Worm (Caenorhabditis elegans) whole organism, L2 larva: ENCODE data around the gene B0228.6.

Experiments
- C34F6.9 ChIP-seq: fragments of 150-350 bp; optimal IDR thresholded peaks from 2 replicates; lab custom pipeline; 2014; ENCODE audit warnings: missing biosample characterization, missing genetic modification characterization
- F13H6.1 ChIP-seq: sonication (generic microtip); optimal IDR thresholded peaks from 2 replicates; lab custom pipeline; 2016; ENCODE audit warnings: missing genetic modification characterization, missing compliant biosample characterization
- R02D3.7 ChIP-seq: fragments of 150-350 bp; optimal IDR thresholded peaks from 2 replicates; lab custom pipeline; 2014; ENCODE audit warnings: missing biosample characterization, missing genetic modification characterization
- Y55F3AM.14 ChIP-seq: fragments of 200-800 bp; sonication (Bioruptor generic); optimal IDR thresholded peaks from 2 replicates; lab custom pipeline; 2018; ENCODE audit warnings: mild to moderate bottlenecking, missing genetic modification characterization, missing compliant biosample characterization
- alr-1 ChIP-seq: fragments of 150-350 bp; optimal IDR thresholded peaks from 2 replicates; lab custom pipeline; 2014; ENCODE audit warnings: missing biosample characterization, missing genetic modification characterization
- ama-1 ChIP-seq: fragments of 150-350 bp; optimal IDR thresholded peaks from 2 replicates; lab custom pipeline; 2018; ENCODE audit warnings: inconsistent platforms
- blmp-1 ChIP-seq: sonication (generic microtip); optimal IDR thresholded peaks from 2 replicates; lab custom pipeline; 2017; ENCODE audit warnings: missing genetic modification characterization, mild to moderate bottlenecking, missing compliant biosample characterization, antibody characterized with exemption, moderate library complexity; ENCODE audit not compliant: insufficient read depth
- ceh-16 ChIP-seq: fragments of 150-350 bp; optimal IDR thresholded peaks from 2 replicates; lab custom pipeline; 2014; ENCODE audit warnings: missing biosample characterization, missing genetic modification characterization
- ceh-82 ChIP-seq: fragments of 150-350 bp; optimal IDR thresholded peaks from 2 replicates; lab custom pipeline; 2014; ENCODE audit warnings: missing biosample characterization, missing genetic modification characterization
- crh-2 ChIP-seq: sonication (generic microtip); optimal IDR thresholded peaks from 2 replicates; lab custom pipeline; 2017; ENCODE audit warnings: missing biosample characterization, missing genetic modification characterization
- dmd-4 ChIP-seq: sonication (generic microtip); optimal IDR thresholded peaks from 2 replicates; lab custom pipeline; 2017; ENCODE audit warnings: missing biosample characterization, missing genetic modification characterization
- egl-27 ChIP-seq: sonication (generic microtip); optimal IDR thresholded peaks from 3 replicates; lab custom pipeline; 2017; ENCODE audit warnings: missing biosample characterization, missing genetic modification reagents, missing genetic modification characterization
- fos-1 ChIP-seq: fragments of 150-350 bp; optimal IDR thresholded peaks from 2 replicates; lab custom pipeline; 2014; ENCODE audit warnings: missing biosample characterization, missing genetic modification characterization
- gmeb-1 ChIP-seq: fragments of 150-350 bp; optimal IDR thresholded peaks from 2 replicates; lab custom pipeline; 2014; ENCODE audit warnings: missing biosample characterization, missing genetic modification characterization
- lin-11 ChIP-seq: fragments of 150-350 bp; sonication (generic microtip); optimal IDR thresholded peaks from 2 replicates; lab custom pipeline; 2014; ENCODE audit warnings: missing biosample characterization, missing genetic modification characterization, inconsistent platforms, mixed read lengths
- lin-39 ChIP-seq: fragments of 150-350 bp; optimal IDR thresholded peaks from 2 replicates; lab custom pipeline; 2014; ENCODE audit warnings: missing biosample characterization, missing genetic modification reagents, missing genetic modification characterization
- lsy-2 ChIP-seq, 2 experiments: fragments of 150-350 bp in 1 of 2; sonication (generic microtip) in 1 of 2; optimal IDR thresholded peaks; 2 replicates each; lab custom pipeline; 2014 to 2017; ENCODE audit warnings: missing biosample characterization in 2 of 2, missing genetic modification characterization in 2 of 2
- mab-5 ChIP-seq: fragments of 150-350 bp; optimal IDR thresholded peaks from 2 replicates; lab custom pipeline; 2014; ENCODE audit warnings: missing biosample characterization, missing genetic modification characterization
- mbf-1 ChIP-seq: sonication (generic microtip); optimal IDR thresholded peaks from 2 replicates; lab custom pipeline; 2017; ENCODE audit warnings: missing biosample characterization, missing genetic modification characterization
- mdl-1 ChIP-seq, 2 experiments: fragments of 150-350 bp in 1 of 2; sonication (generic microtip) in 1 of 2; optimal IDR thresholded peaks; 2 replicates each; lab custom pipeline; 2017; ENCODE audit warnings: missing biosample characterization in 2 of 2, missing genetic modification characterization in 2 of 2
- nhr-10 ChIP-seq: sonication (generic microtip); optimal IDR thresholded peaks from 2 replicates; lab custom pipeline; 2017; ENCODE audit warnings: missing biosample characterization, missing genetic modification characterization
- nhr-11 ChIP-seq: fragments of 150-350 bp; optimal IDR thresholded peaks from 2 replicates; lab custom pipeline; 2014; ENCODE audit warnings: missing biosample characterization, missing genetic modification characterization
- nhr-129 ChIP-seq: fragments of 150-350 bp; optimal IDR thresholded peaks from 2 replicates; lab custom pipeline; 2014; ENCODE audit warnings: missing biosample characterization, missing genetic modification characterization
- nhr-21 ChIP-seq: fragments of 150-350 bp; optimal IDR thresholded peaks from 2 replicates; lab custom pipeline; 2014; ENCODE audit warnings: missing biosample characterization, missing genetic modification characterization
- nhr-23 ChIP-seq: fragments of 150-350 bp; optimal IDR thresholded peaks from 2 replicates; lab custom pipeline; 2014; ENCODE audit warnings: missing biosample characterization, missing genetic modification reagents, missing genetic modification characterization
- nhr-237 ChIP-seq: fragments of 150-350 bp; optimal IDR thresholded peaks from 2 replicates; lab custom pipeline; 2014; ENCODE audit warnings: missing biosample characterization, missing genetic modification characterization
- nhr-25 ChIP-seq: fragments of 150-350 bp; sonication (generic microtip); optimal IDR thresholded peaks from 3 replicates; lab custom pipeline; 2014; ENCODE audit warnings: missing biosample characterization, missing genetic modification characterization
- peb-1 ChIP-seq: fragments of 150-350 bp; optimal IDR thresholded peaks from 2 replicates; lab custom pipeline; 2014; ENCODE audit warnings: missing biosample characterization, missing genetic modification characterization
- sem-4 ChIP-seq: fragments of 150-350 bp; optimal IDR thresholded peaks from 2 replicates; lab custom pipeline; 2014; ENCODE audit warnings: missing biosample characterization, missing genetic modification reagents, missing genetic modification characterization
- skn-1 ChIP-seq: sonication (generic microtip); optimal IDR thresholded peaks from 2 replicates; lab custom pipeline; 2017; ENCODE audit warnings: missing biosample characterization, missing genetic modification characterization
- sma-3 ChIP-seq: sonication (generic microtip); optimal IDR thresholded peaks from 2 replicates; lab custom pipeline; 2016; ENCODE audit warnings: missing genetic modification reagents, missing genetic modification characterization, missing compliant biosample characterization
- sma-9 ChIP-seq, 2 experiments: fragments of 150-350 bp in 1 of 2; sonication (generic microtip) in 1 of 2; optimal IDR thresholded peaks; 2 replicates each; lab custom pipeline; 2014 to 2016; ENCODE audit warnings: missing genetic modification characterization in 2 of 2, mild to moderate bottlenecking in 1 of 2, missing biosample characterization in 1 of 2, missing compliant biosample characterization in 1 of 2, missing genetic modification reagents in 1 of 2, moderate library complexity in 1 of 2
- snpc-4 ChIP-seq: fragments of 150-350 bp; optimal IDR thresholded peaks from 2 replicates; lab custom pipeline; 2014; ENCODE audit warnings: missing biosample characterization, missing genetic modification characterization
- unc-39 ChIP-seq: fragments of 150-350 bp; optimal IDR thresholded peaks from 2 replicates; lab custom pipeline; 2014; ENCODE audit warnings: missing biosample characterization, missing genetic modification characterization
- unc-55 ChIP-seq: fragments of 150-350 bp; sonication (generic microtip); optimal IDR thresholded peaks from 3 replicates; lab custom pipeline; 2014; ENCODE audit warnings: missing biosample characterization, missing genetic modification reagents, missing genetic modification characterization
- unc-62 ChIP-seq: fragments of 150-350 bp; optimal IDR thresholded peaks from 2 replicates; lab custom pipeline; 2014; ENCODE audit warnings: missing biosample characterization, missing genetic modification reagents, missing genetic modification characterization
- ztf-1 ChIP-seq: fragments of 200-800 bp; sonication (Bioruptor generic); conservative IDR thresholded peaks from 2 replicates; pipeline ENCODE4 v1.3.6; 2022; ENCODE audit warnings: missing genetic modification characterization, missing compliant biosample characterization
- ztf-11 ChIP-seq: sonication (generic microtip); optimal IDR thresholded peaks from 2 replicates; lab custom pipeline; 2017; ENCODE audit warnings: missing biosample characterization, missing genetic modification characterization
- ztf-4 ChIP-seq: fragments of 150-350 bp; optimal IDR thresholded peaks from 2 replicates; lab custom pipeline; 2014; ENCODE audit warnings: missing biosample characterization, missing genetic modification characterization

B0228.6 gene

ce11 chrII:7718491-7718890, 36.5 kb downstream of the B0228.6 start, which contains the start of gene cpna-5:
cpna-5 (minus strand) TSS chrII:7718591.
- TF ChIP-seq crh-2 (tag; lab: Kevin White, UChicago) (no peak), nhr-21 (tag; lab: Kevin White, UChicago) (no peak), mab-5 (no peak), nhr-10 (tag; lab: Kevin White, UChicago) (no peak), sma-3 (no peak), ama-1 (lab: Kevin White, UChicago) (no peak), ceh-16 (tag; lab: Kevin White, UChicago) (no peak), lin-11 (tag; lab: Kevin White, UChicago) (no peak), C34F6.9 (tag; lab: Kevin White, UChicago) (no peak), ceh-82 (tag; lab: Kevin White, UChicago) (no peak), fos-1 (tag; lab: Kevin White, UChicago) (no peak), nhr-23 (tag; lab: Kevin White, UChicago) (no peak), unc-39 (tag; lab: Kevin White, UChicago) (no peak), R02D3.7 (tag; lab: Kevin White, UChicago) (no peak), ztf-4 (tag; lab: Kevin White, UChicago) (no peak)

ce11 chrII:7716112-7716511, 38.9 kb downstream of the B0228.6 start:
- peak in 1 of 2 experiments; percentile 15 for TF ChIP-seq lsy-2 (tag; optimal IDR thresholded peaks at IDR 0.05; lab: Kevin White, UChicago)
- no peak for TF ChIP-seq ceh-82 (tag; lab: Kevin White, UChicago)
- TF ChIP-seq sma-9 (GFP tag; optimal IDR thresholded peaks at IDR 0.05; lab: Kevin White, UChicago), result peak; percentile 39
- TF ChIP-seq sma-9 (tag; optimal IDR thresholded peaks at IDR 0.05; lab: Kevin White, UChicago), result no peak
- TF ChIP-seq dmd-4 (tag; lab: Kevin White, UChicago), result no peak
- TF ChIP-seq C34F6.9 (tag; lab: Kevin White, UChicago), result peak; percentile 6
- TF ChIP-seq ztf-11 (tag; lab: Kevin White, UChicago), result no peak
- no peak for TF ChIP-seq ztf-1 (GFP tag; lab: Robert Waterston, UW)
- TF ChIP-seq mbf-1 (tag; lab: Kevin White, UChicago), result no peak
- no peak for TF ChIP-seq sem-4 (tag; lab: Kevin White, UChicago)
- peak; percentile 36 for TF ChIP-seq F13H6.1
- TF ChIP-seq unc-62, result no peak
- TF ChIP-seq crh-2 (tag; lab: Kevin White, UChicago), result no peak

- peak; percentile 27 for TF ChIP-seq unc-55 (GFP tag; lab: Kevin White, UChicago)
- TF ChIP-seq mdl-1 (tag; optimal IDR thresholded peaks at IDR 0.05; lab: Kevin White, UChicago), result no peak
- peak in 1 of 2 experiments; percentile 49 for TF ChIP-seq lsy-2 (tag; optimal IDR thresholded peaks at IDR 0.05; lab: Kevin White, UChicago)
- no peak for TF ChIP-seq nhr-25 (tag; lab: Kevin White, UChicago)
- no peak for TF ChIP-seq alr-1 (tag; lab: Kevin White, UChicago)
- peak; percentile 29 for TF ChIP-seq nhr-129
- TF ChIP-seq C34F6.9 (tag; lab: Kevin White, UChicago), result peak; percentile 76
- TF ChIP-seq crh-2 (tag; lab: Kevin White, UChicago), result peak; percentile 91
- peak; percentile 57 for TF ChIP-seq sma-9 (GFP tag; optimal IDR thresholded peaks at IDR 0.05; lab: Kevin White, UChicago)
- TF ChIP-seq sma-9 (tag; optimal IDR thresholded peaks at IDR 0.05; lab: Kevin White, UChicago), result no peak
- no peak for TF ChIP-seq unc-62
- no peak for TF ChIP-seq peb-1 (tag; lab: Kevin White, UChicago)
- TF ChIP-seq, all 48 proteins: peak for 6
Measured at ce11 chrII:7714614-7715186, 40.3 kb downstream of the B0228.6 start.

- TF ChIP-seq nhr-129, result no peak
- TF ChIP-seq ztf-11 (tag; lab: Kevin White, UChicago), result no peak
- no peak for TF ChIP-seq R02D3.7 (tag; lab: Kevin White, UChicago)
- no peak for TF ChIP-seq mdl-1 (tag; optimal IDR thresholded peaks at IDR 0.05; lab: Kevin White, UChicago)
- no peak for TF ChIP-seq unc-39 (tag; lab: Kevin White, UChicago)
Measured at ce11 chrII:7709301-7709754, 45.6 kb downstream of the B0228.6 start, which contains the start of gene sre-1. sre-1 (plus strand) TSS chrII:7709704.

- TF ChIP-seq nhr-129 (peak; percentile 63), R02D3.7 (tag; lab: Kevin White, UChicago) (no peak), nhr-11 (tag; lab: Kevin White, UChicago) (peak; percentile 33), F13H6.1 (peak; percentile 51), ceh-16 (tag; lab: Kevin White, UChicago) (no peak), sma-9 (GFP tag; optimal IDR thresholded peaks at IDR 0.05; lab: Kevin White, UChicago) (peak; percentile 14), sma-9 (tag; optimal IDR thresholded peaks at IDR 0.05; lab: Kevin White, UChicago) (no peak), ceh-82 (tag; lab: Kevin White, UChicago) (no peak), sma-3 (no peak), unc-55 (GFP tag; lab: Kevin White, UChicago) (peak; percentile 68), peb-1 (tag; lab: Kevin White, UChicago) (no peak), gmeb-1 (tag; lab: Kevin White, UChicago) (no peak), mdl-1 (tag; optimal IDR thresholded peaks at IDR 0.05; lab: Kevin White, UChicago) (no peak), egl-27 (peak; percentile 19), lin-39 (tag; lab: Kevin White, UChicago) (no peak), nhr-10 (tag; lab: Kevin White, UChicago) (no peak), mbf-1 (tag; lab: Kevin White, UChicago) (no peak), blmp-1 (tag; lab: Kevin White, UChicago) (no peak), snpc-4 (tag; lab: Kevin White, UChicago) (no peak), Y55F3AM.14 (GFP tag; lab: Kevin White, UChicago) (no peak), nhr-237 (tag; lab: Kevin White, UChicago) (no peak), lsy-2 (tag; optimal IDR thresholded peaks at IDR 0.05; lab: Kevin White, UChicago) (peak; percentile 13 to 65), nhr-23 (tag; lab: Kevin White, UChicago) (no peak), skn-1 (tag; lab: Kevin White, UChicago) (no peak), dmd-4 (tag; lab: Kevin White, UChicago) (no peak), unc-39 (tag; lab: Kevin White, UChicago) (no peak), C34F6.9 (tag; lab: Kevin White, UChicago) (peak; percentile 44)
Measured at ce11 chrII:7708540-7708939, 46.4 kb downstream of the B0228.6 start, which contains the start of gene B0495.9. B0495.9 (minus strand) TSS chrII:7708710.
